Worm (Caenorhabditis elegans): Measurements from ENCODE around the gene D1054.9.
A peak's percentile ranks its signal among the peaks of the same experiment; 100 is the strongest.

The D1054.9 gene

ce11 chrV:10736756-10737155, 54.1 kb downstream of the D1054.9 start, which contains the start of the genes mre-11 and wdr-5.3 (continued):
- TF ChIP-seq ceh-82 (tag; optimal IDR thresholded peaks at IDR 0.05) (no peak), egl-43 (GFP tag; IDR thresholded peaks at IDR 0.05) (no peak), hif-1 (tag; optimal IDR thresholded peaks at IDR 0.05) (no peak), cey-2 (tag; optimal IDR thresholded peaks at IDR 0.05; ENCODE audit: borderline replicate concordance, insufficient read depth) (no peak), php-3 (GFP tag; IDR thresholded peaks at IDR 0.05) (no peak), mep-1 (tag; optimal IDR thresholded peaks at IDR 0.05) (no peak), gei-8 (GFP tag; optimal IDR thresholded peaks at IDR 0.05) (no peak), nhr-102 (tag; optimal IDR thresholded peaks at IDR 0.05) (no peak), nhr-111 (GFP tag; optimal IDR thresholded peaks at IDR 0.05) (no peak), nhr-28 (tag; optimal IDR thresholded peaks at IDR 0.05) (peak; percentile 18), T26A8.4 (GFP tag; IDR thresholded peaks at IDR 0.05) (no peak), Y48G9A.11 (GFP tag; IDR thresholded peaks at IDR 0.05) (no peak), pha-4 (GFP tag; IDR thresholded peaks at IDR 0.05) (no peak), pha-4 (tag; optimal IDR thresholded peaks at IDR 0.05) (no peak), ceh-62 (tag; optimal IDR thresholded peaks at IDR 0.05) (no peak), fos-1 (tag; optimal IDR thresholded peaks at IDR 0.05) (no peak), tra-1 (GFP tag; IDR thresholded peaks at IDR 0.05) (no peak), F49E8.2 (tag; optimal IDR thresholded peaks at IDR 0.05; ENCODE audit: borderline replicate concordance) (no peak), lin-15B (tag; optimal IDR thresholded peaks at IDR 0.05) (no peak), mxl-2 (GFP tag; conservative IDR thresholded peaks at IDR 0.05) (no peak), hlh-30 (tag; optimal IDR thresholded peaks at IDR 0.05; ENCODE audit: insufficient read depth) (no peak), ceh-32 (tag; optimal IDR thresholded peaks at IDR 0.05; ENCODE audit: poor library complexity) (no peak), egl-27 (tag; optimal IDR thresholded peaks at IDR 0.05) (no peak), lim-7 (GFP tag; IDR thresholded peaks at IDR 0.05) (no peak), lsy-2 (tag; optimal IDR thresholded peaks at IDR 0.05) (no peak), mdt-29 (GFP tag; IDR thresholded peaks at IDR 0.05) (no peak), snpc-1.2 (GFP tag; IDR thresholded peaks at IDR 0.05) (no peak), Y75B8A.6 (GFP tag; IDR thresholded peaks at IDR 0.05) (no peak), lin-13 (GFP tag; optimal IDR thresholded peaks at IDR 0.05) (no peak), fkh-10 (GFP tag; optimal IDR thresholded peaks at IDR 0.05) (no peak), nhr-11 (tag; optimal IDR thresholded peaks at IDR 0.05) (no peak), spr-3 (GFP tag; optimal IDR thresholded peaks at IDR 0.05) (no peak), ceh-20 (GFP tag; IDR thresholded peaks at IDR 0.05) (no peak), lin-38 (GFP tag; IDR thresholded peaks at IDR 0.05) (no peak), mxl-3 (GFP tag; optimal IDR thresholded peaks at IDR 0.05) (peak; percentile 4), sdz-12 (GFP tag; optimal IDR thresholded peaks at IDR 0.05) (no peak), spr-1 (tag; optimal IDR thresholded peaks at IDR 0.05) (no peak), ces-1 (GFP tag; optimal IDR thresholded peaks at IDR 0.05) (no peak), nhr-10 (tag; optimal IDR thresholded peaks at IDR 0.05) (no peak), lin-1 (GFP tag; IDR thresholded peaks at IDR 0.05) (no peak), hmg-1.1 (GFP tag; IDR thresholded peaks at IDR 0.05) (no peak), lir-3 (tag; optimal IDR thresholded peaks at IDR 0.05) (no peak), madf-9 (GFP tag; conservative IDR thresholded peaks at IDR 0.05) (no peak), F37D6.2 (tag; optimal IDR thresholded peaks at IDR 0.05) (no peak), unc-130 (GFP tag; optimal IDR thresholded peaks at IDR 0.05) (peak; percentile 59), ctbp-1 (GFP tag; IDR thresholded peaks at IDR 0.05) (no peak), pqm-1 (tag; optimal IDR thresholded peaks at IDR 0.05) (no peak), rbr-2 (tag; optimal IDR thresholded peaks at IDR 0.05) (peak; percentile 7), F26F4.8 (GFP tag; conservative IDR thresholded peaks at IDR 0.05) (no peak)
